Fruit fly (Drosophila melanogaster): ENCODE results near the gene CG32354.

- TF ChIP-seq CG14711 (tag; optimal IDR thresholded peaks at IDR 0.05) (no peak), CG7101 (tag; optimal IDR thresholded peaks at IDR 0.05) (no peak), kay (GFP tag; ENCODE audit: borderline replicate concordance) (peak; percentile 14), Hr96 (GFP tag; optimal IDR thresholded peaks at IDR 0.05) (no peak), CG5204 (GFP tag; optimal IDR thresholded peaks at IDR 0.05) (no peak), cnc (optimal IDR thresholded peaks at IDR 0.05) (no peak), CG12768 (GFP tag; optimal IDR thresholded peaks at IDR 0.05) (no peak), Clk (GFP tag; optimal IDR thresholded peaks at IDR 0.05) (no peak), cic (GFP tag; optimal IDR thresholded peaks at IDR 0.05) (no peak), Mnt (GFP tag; optimal IDR thresholded peaks at IDR 0.05) (no peak), CG7045 (GFP tag; optimal IDR thresholded peaks at IDR 0.05) (no peak)
These were observed 52.5 kb downstream of the CG32354 start for dm6 chr3L:8369456-8369855.

Measured in whole organism, adult.